Worm (Caenorhabditis elegans) whole organism, early embryonic: ENCODE results near the gene ZK688.1.

Experiments
- B0310.2 ChIP-seq: sonication (generic microtip); optimal IDR thresholded peaks from 2 replicates; lab custom pipeline; 2016; ENCODE audit warnings: mild to moderate bottlenecking, missing genetic modification characterization, missing compliant biosample characterization
- F13C5.2 ChIP-seq: sonication (generic microtip); optimal IDR thresholded peaks from 2 replicates; lab custom pipeline; 2017; ENCODE audit warnings: mild to moderate bottlenecking, missing genetic modification characterization, inconsistent platforms, missing compliant biosample characterization
- ama-1 ChIP-seq: fragments of 150-350 bp; optimal IDR thresholded peaks from 2 replicates; lab custom pipeline; 2014
- ceh-13 ChIP-seq: fragments of 200-800 bp; sonication (Bioruptor generic); optimal IDR thresholded peaks from 2 replicates; lab custom pipeline; 2018; ENCODE audit warnings: mild to moderate bottlenecking, missing genetic modification characterization, missing compliant biosample characterization
- ets-7 ChIP-seq: sonication (generic microtip); optimal IDR thresholded peaks from 2 replicates; lab custom pipeline; 2016; ENCODE audit warnings: missing genotype, missing genetic modification characterization, missing compliant biosample characterization
- flt-1 ChIP-seq: fragments of 200-800 bp; sonication (Bioruptor generic); IDR thresholded peaks from 2 replicates; pipeline ENCODE4 v1.3.6; 2022; ENCODE audit warnings: missing genetic modification characterization, missing compliant biosample characterization
- hmbx-1 ChIP-seq: sonication (generic microtip); optimal IDR thresholded peaks from 2 replicates; lab custom pipeline; 2016; ENCODE audit warnings: mild to moderate bottlenecking, missing genetic modification characterization, missing compliant biosample characterization
- hmg-4 ChIP-seq: fragments of 200-800 bp; sonication (Bioruptor generic); optimal IDR thresholded peaks from 2 replicates; lab custom pipeline; 2018; ENCODE audit warnings: mild to moderate bottlenecking, missing genetic modification characterization, missing compliant biosample characterization
- scrt-1 ChIP-seq: fragments of 200-800 bp; sonication (Bioruptor generic); IDR thresholded peaks from 2 replicates; pipeline ENCODE4 v1.3.6; 2022; ENCODE audit warnings: missing genetic modification characterization, missing compliant biosample characterization
- sea-1 ChIP-seq: fragments of 200-800 bp; sonication (Bioruptor generic); conservative IDR thresholded peaks from 2 replicates; pipeline ENCODE4 v1.3.6; 2022; ENCODE audit warnings: missing genetic modification characterization, missing compliant biosample characterization
- tbx-11 ChIP-seq: fragments of 200-800 bp; sonication (Bioruptor generic); IDR thresholded peaks from 2 replicates; pipeline ENCODE4 v1.3.6; 2022; ENCODE audit warnings: missing genetic modification characterization, missing compliant biosample characterization
- tbx-37 ChIP-seq: fragments of 200-800 bp; sonication (Bioruptor generic); conservative IDR thresholded peaks from 2 replicates; pipeline ENCODE4 v1.3.6; 2022; ENCODE audit warnings: missing genetic modification reagents, missing genetic modification characterization, missing compliant biosample characterization
- tra-4 ChIP-seq: sonication (generic microtip); optimal IDR thresholded peaks from 2 replicates; lab custom pipeline; 2017; ENCODE audit warnings: missing genetic modification characterization, missing compliant biosample characterization

DNA sequence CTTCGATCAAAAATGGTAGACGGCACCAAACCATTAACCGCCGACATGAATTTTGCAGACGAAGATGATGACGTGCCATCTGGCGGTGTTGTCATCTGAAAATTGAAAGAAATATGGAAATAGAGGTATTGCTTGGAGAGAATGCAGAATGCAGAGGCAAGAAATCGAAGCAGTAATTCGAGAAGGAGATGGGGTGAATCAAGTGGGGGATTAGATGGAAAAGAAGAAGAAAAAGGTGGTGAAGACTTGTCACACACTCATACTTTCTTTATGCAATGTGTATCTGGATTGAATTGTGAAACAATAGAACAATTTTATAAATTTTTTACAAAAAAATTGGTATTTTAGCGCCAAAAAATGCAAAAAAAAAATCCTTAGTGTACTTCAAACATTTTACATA is 15.5 kb downstream of the ZK688.1 start, which contains the start of gene tag-250:
- TF ChIP-seq sea-1 (GFP tag; lab: Robert Waterston, UW) (no peak), ama-1 (no peak), hmg-4 (GFP tag; lab: Kevin White, UChicago) (no peak), B0310.2 (no peak), tbx-37 (GFP tag; lab: Robert Waterston, UW) (no peak), tbx-11 (GFP tag; lab: Robert Waterston, UW) (no peak), ets-7 (tag; lab: Kevin White, UChicago) (no peak), hmbx-1 (tag; lab: Kevin White, UChicago) (no peak), F13C5.2 (tag; lab: Kevin White, UChicago) (no peak), flt-1 (GFP tag; lab: Robert Waterston, UW) (no peak), ceh-13 (GFP tag; lab: Kevin White, UChicago) (no peak), scrt-1 (GFP tag; lab: Robert Waterston, UW) (no peak), tra-4 (tag; lab: Kevin White, UChicago) (no peak)
